Worm (Caenorhabditis elegans): ENCODE results near the gene C14C10.10.

- TF ChIP-seq ama-1 (optimal IDR thresholded peaks at IDR 0.05), result no peak
- TF ChIP-seq pag-3 (tag; optimal IDR thresholded peaks at IDR 0.05; ENCODE audit: borderline replicate concordance), result no peak
- no peak for TF ChIP-seq unc-55 (GFP tag; optimal IDR thresholded peaks at IDR 0.05)
These were observed 46.2 kb downstream of the C14C10.10 start, which contains the start of gene F45D3.4 for ce11 chrV:12552671-12553212.

All from whole organism, late embryonic.